In genomic region chr3R:15371833-15372232, dm6 we compare ENCODE assay signal across 1 fruit fly cellular context.
TF ChIP-seq lines count a peak whose summit lies in the region.

Gene Ccm3, plus strand, starts transcription at chr3R:15371957.
Gene CG6136, minus strand, starts transcription at chr3R:15372212.

TF ChIP-seq in whole organism, embryonic, 481 proteins besides CTCF, POLR2A, EP300 and RAD21 (continued from another document and continues in another):
- no peak for TF ChIP-seq twi (tag; optimal IDR thresholded peaks at IDR 0.05; lab: Kevin White, UChicago)
- TF ChIP-seq zfh1 (GFP tag; IDR thresholded peaks at IDR 0.05; lab: Robert Waterston, UW): peak; percentile 70; the same call in 2 of the 3 replicates
- no peak for TF ChIP-seq CG12299 (tag; optimal IDR thresholded peaks at IDR 0.05; lab: Kevin White, UChicago)
- no peak for TF ChIP-seq GATAe (GFP tag; conservative IDR thresholded peaks at IDR 0.05; lab: Robert Waterston, UW)
- TF ChIP-seq CG10959 (GFP tag; IDR thresholded peaks at IDR 0.05; lab: Robert Waterston, UW): 0 out of 2 replicates have a peak, but pooled peaks have one; percentile 29
- TF ChIP-seq klu (GFP tag; IDR thresholded peaks at IDR 0.05; lab: Robert Waterston, UW): no peak
- TF ChIP-seq CG15073 (GFP tag; optimal IDR thresholded peaks at IDR 0.05; lab: Kevin White, UChicago): no peak
- TF ChIP-seq CG4404 (GFP tag; IDR thresholded peaks at IDR 0.05; lab: Robert Waterston, UW): peak; percentile 25; the same call in 1 of the 2 replicates
- TF ChIP-seq Oli (tag; optimal IDR thresholded peaks at IDR 0.05; lab: Kevin White, UChicago): no peak
- TF ChIP-seq sd (tag; optimal IDR thresholded peaks at IDR 0.05; lab: Kevin White, UChicago): no peak
- TF ChIP-seq corto (GFP tag; optimal IDR thresholded peaks at IDR 0.05; lab: Kevin White, UChicago): no peak
- no peak for TF ChIP-seq CG31365 (tag; optimal IDR thresholded peaks at IDR 0.05; lab: Kevin White, UChicago)
- no peak for TF ChIP-seq CG6254 (GFP tag; optimal IDR thresholded peaks at IDR 0.05; lab: Kevin White, UChicago)
- peak; percentile 86 for TF ChIP-seq pzg (GFP tag; optimal IDR thresholded peaks at IDR 0.05; lab: Kevin White, UChicago)
- peak; percentile 43 for TF ChIP-seq Xbp1 (GFP tag; optimal IDR thresholded peaks at IDR 0.05; lab: Kevin White, UChicago)
- TF ChIP-seq Gsc (GFP tag; IDR thresholded peaks at IDR 0.05; lab: Robert Waterston, UW): no peak
- peak; percentile 35 for TF ChIP-seq NC2β (GFP tag; optimal IDR thresholded peaks at IDR 0.05; lab: Kevin White, UChicago)
- TF ChIP-seq tio (GFP tag; optimal IDR thresholded peaks at IDR 0.05; lab: Kevin White, UChicago): no peak
- TF ChIP-seq Aef1 (GFP tag; IDR thresholded peaks at IDR 0.05; lab: Robert Waterston, UW): no peak
- peak; percentile 62 for TF ChIP-seq CG7786 (GFP tag; optimal IDR thresholded peaks at IDR 0.05; lab: Kevin White, UChicago)
- TF ChIP-seq NFAT (GFP tag; IDR thresholded peaks at IDR 0.05; lab: Robert Waterston, UW): peak; percentile 61; the same call in 1 of the 2 replicates
- peak; percentile 21 for TF ChIP-seq CrebB (tag; optimal IDR thresholded peaks at IDR 0.05; lab: Kevin White, UChicago)
- no peak for TF ChIP-seq CG11398 (GFP tag; optimal IDR thresholded peaks at IDR 0.05; lab: Kevin White, UChicago)
- no peak for TF ChIP-seq gfzf (GFP tag; optimal IDR thresholded peaks at IDR 0.05; lab: Kevin White, UChicago)
- TF ChIP-seq yki (optimal IDR thresholded peaks at IDR 0.05; lab: Kevin White, UChicago): no peak
- no peak for TF ChIP-seq CG13123 (GFP tag; optimal IDR thresholded peaks at IDR 0.05; lab: Kevin White, UChicago)
- peak; percentile 75 for TF ChIP-seq CG10321 (GFP tag; IDR thresholded peaks at IDR 0.05; lab: Robert Waterston, UW)
- TF ChIP-seq dpn (GFP tag; optimal IDR thresholded peaks at IDR 0.05; lab: Kevin White, UChicago): peak; percentile 54 to 55
- TF ChIP-seq so (GFP tag; IDR thresholded peaks at IDR 0.05; lab: Robert Waterston, UW): no peak
- TF ChIP-seq luna (GFP tag; optimal IDR thresholded peaks at IDR 0.05; lab: Kevin White, UChicago): peak; percentile 22
- TF ChIP-seq CG7745 (tag; optimal IDR thresholded peaks at IDR 0.05; lab: Kevin White, UChicago): no peak
- peak; percentile 23; the same call in 1 of the 2 replicates for TF ChIP-seq CG10366 (GFP tag; IDR thresholded peaks at IDR 0.05; lab: Robert Waterston, UW)
- TF ChIP-seq pan (optimal IDR thresholded peaks at IDR 0.05; lab: Kevin White, UChicago): no peak
- TF ChIP-seq pan (GFP tag; optimal IDR thresholded peaks at IDR 0.05 in 1 of 2, IDR thresholded peaks at IDR 0.05 in 1 of 2): no peak
- TF ChIP-seq B-H1 (GFP tag; IDR thresholded peaks at IDR 0.05; lab: Robert Waterston, UW): no peak
- 0 out of 2 replicates have a peak, but pooled peaks have one; percentile 13 for TF ChIP-seq Atf6 (GFP tag; IDR thresholded peaks at IDR 0.05; lab: Robert Waterston, UW)
- TF ChIP-seq vfl (GFP tag; optimal IDR thresholded peaks at IDR 0.05; lab: Kevin White, UChicago): peak; percentile 36
- TF ChIP-seq Hmx (GFP tag; optimal IDR thresholded peaks at IDR 0.05; lab: Kevin White, UChicago): no peak
- no peak for TF ChIP-seq kay (GFP tag; optimal IDR thresholded peaks at IDR 0.05; lab: Kevin White, UChicago)
- no peak for TF ChIP-seq pum (GFP tag; optimal IDR thresholded peaks at IDR 0.05; lab: Kevin White, UChicago)
- no peak for TF ChIP-seq kah (GFP tag; optimal IDR thresholded peaks at IDR 0.05; lab: Kevin White, UChicago)
- TF ChIP-seq gsb-n (tag; optimal IDR thresholded peaks at IDR 0.05; lab: Kevin White, UChicago): no peak
- TF ChIP-seq scrt (GFP tag; optimal IDR thresholded peaks at IDR 0.05; lab: Kevin White, UChicago): no peak
- peak; percentile 95 for TF ChIP-seq ato (GFP tag; IDR thresholded peaks at IDR 0.05; lab: Robert Waterston, UW; ENCODE audit: partially characterized antibody)
- no peak for TF ChIP-seq dmrt99B (tag; optimal IDR thresholded peaks at IDR 0.05; lab: Kevin White, UChicago)
- peak; percentile 1 for TF ChIP-seq nom (GFP tag; optimal IDR thresholded peaks at IDR 0.05; lab: Kevin White, UChicago)
- TF ChIP-seq BEAF-32 (GFP tag; optimal IDR thresholded peaks at IDR 0.05; lab: Kevin White, UChicago): peak; percentile 89
- TF ChIP-seq dysf (GFP tag; IDR thresholded peaks at IDR 0.05; lab: Robert Waterston, UW): peak; percentile 43; the same call in 2 of the 3 replicates
- TF ChIP-seq Ets97D (GFP tag; optimal IDR thresholded peaks at IDR 0.05; lab: Kevin White, UChicago): peak; percentile 76
- TF ChIP-seq Sox100B (GFP tag; optimal IDR thresholded peaks at IDR 0.05; lab: Kevin White, UChicago): no peak
- TF ChIP-seq CG15011 (GFP tag; optimal IDR thresholded peaks at IDR 0.05; lab: Kevin White, UChicago): no peak
- no peak for TF ChIP-seq CG31441 (GFP tag; IDR thresholded peaks at IDR 0.05; lab: Robert Waterston, UW)
- no peak for TF ChIP-seq CG7372 (GFP tag; IDR thresholded peaks at IDR 0.05; lab: Robert Waterston, UW)
- no peak for TF ChIP-seq Oaz (GFP tag; IDR thresholded peaks at IDR 0.05; lab: Robert Waterston, UW)
- no peak for TF ChIP-seq CG8290 (GFP tag; optimal IDR thresholded peaks at IDR 0.05; lab: Kevin White, UChicago)
- TF ChIP-seq CG8290 (tag; optimal IDR thresholded peaks at IDR 0.05; lab: Kevin White, UChicago): peak in 1 of 2 experiments; percentile 69
- no peak for TF ChIP-seq CG7357 (GFP tag; IDR thresholded peaks at IDR 0.05; lab: Robert Waterston, UW)
- no peak for TF ChIP-seq ro (GFP tag; IDR thresholded peaks at IDR 0.05; lab: Robert Waterston, UW)
- no peak for TF ChIP-seq rib (GFP tag; IDR thresholded peaks at IDR 0.05; lab: Robert Waterston, UW)
- TF ChIP-seq wor (GFP tag; IDR thresholded peaks at IDR 0.05; lab: Robert Waterston, UW): no peak
- 0 out of 2 replicates have a peak, but pooled peaks have one; percentile 10 for TF ChIP-seq CG6272 (GFP tag; IDR thresholded peaks at IDR 0.05; lab: Robert Waterston, UW)
- TF ChIP-seq CG4360 (GFP tag; IDR thresholded peaks at IDR 0.05; lab: Robert Waterston, UW): no peak
- TF ChIP-seq dimm (GFP tag; IDR thresholded peaks at IDR 0.05; lab: Robert Waterston, UW): no peak
- TF ChIP-seq CG5953 (GFP tag; IDR thresholded peaks at IDR 0.05; lab: Robert Waterston, UW): no peak
- TF ChIP-seq CG2202 (tag; optimal IDR thresholded peaks at IDR 0.05; lab: Kevin White, UChicago): no peak
- peak; percentile 5 for TF ChIP-seq gcm2 (GFP tag; optimal IDR thresholded peaks at IDR 0.05; lab: Kevin White, UChicago)
- TF ChIP-seq sens-2 (GFP tag; IDR thresholded peaks at IDR 0.05; lab: Robert Waterston, UW): no peak
- no peak for TF ChIP-seq peb (GFP tag; IDR thresholded peaks at IDR 0.05; lab: Robert Waterston, UW)
- no peak for TF ChIP-seq chif (GFP tag; optimal IDR thresholded peaks at IDR 0.05; lab: Kevin White, UChicago)
- TF ChIP-seq Meics (GFP tag; optimal IDR thresholded peaks at IDR 0.05; lab: Kevin White, UChicago): peak; percentile 45
- no peak for TF ChIP-seq CG6854 (GFP tag; optimal IDR thresholded peaks at IDR 0.05; lab: Kevin White, UChicago)
- TF ChIP-seq CG8089 (GFP tag; optimal IDR thresholded peaks at IDR 0.05; lab: Kevin White, UChicago): no peak
- TF ChIP-seq jing (GFP tag; optimal IDR thresholded peaks at IDR 0.05; lab: Kevin White, UChicago): no peak
- TF ChIP-seq HLH4C (GFP tag; IDR thresholded peaks at IDR 0.05; lab: Robert Waterston, UW; ENCODE audit: partially characterized antibody): peak; percentile 91
- no peak for TF ChIP-seq stc (GFP tag; IDR thresholded peaks at IDR 0.05; lab: Robert Waterston, UW)
- TF ChIP-seq chm (GFP tag; IDR thresholded peaks at IDR 0.05; lab: Robert Waterston, UW): peak; percentile 54; the same call in 1 of the 2 replicates
- TF ChIP-seq CG10654 (GFP tag; optimal IDR thresholded peaks at IDR 0.05; lab: Kevin White, UChicago): peak; percentile 21
- TF ChIP-seq Dref (GFP tag; IDR thresholded peaks at IDR 0.05; lab: Robert Waterston, UW): peak; percentile 97
- peak; percentile 58 for TF ChIP-seq sug (tag; optimal IDR thresholded peaks at IDR 0.05; lab: Kevin White, UChicago)
- TF ChIP-seq CG14050 (GFP tag; IDR thresholded peaks at IDR 0.05; lab: Robert Waterston, UW): no peak
- no peak for TF ChIP-seq Mad (GFP tag; optimal IDR thresholded peaks at IDR 0.05; lab: Kevin White, UChicago)
- peak; percentile 16 for TF ChIP-seq CG12391 (tag; optimal IDR thresholded peaks at IDR 0.05; lab: Kevin White, UChicago)
- TF ChIP-seq cas (GFP tag; IDR thresholded peaks at IDR 0.05; lab: Robert Waterston, UW): no peak
- peak; percentile 86 for TF ChIP-seq hb (GFP tag; IDR thresholded peaks at IDR 0.05; lab: Robert Waterston, UW; ENCODE audit: partially characterized antibody)
- TF ChIP-seq CG12659 (GFP tag; optimal IDR thresholded peaks at IDR 0.05; lab: Kevin White, UChicago): peak; percentile 69
- TF ChIP-seq CG2712 (tag; optimal IDR thresholded peaks at IDR 0.05; lab: Kevin White, UChicago): peak; percentile 27
- no peak for TF ChIP-seq CG5245 (GFP tag; optimal IDR thresholded peaks at IDR 0.05; lab: Kevin White, UChicago)
- peak; percentile 52 for TF ChIP-seq lilli (GFP tag; optimal IDR thresholded peaks at IDR 0.05; lab: Kevin White, UChicago)
- no peak for TF ChIP-seq CG4707 (GFP tag; optimal IDR thresholded peaks at IDR 0.05; lab: Kevin White, UChicago)
- peak; percentile 62 for TF ChIP-seq CG3995 (GFP tag; optimal IDR thresholded peaks at IDR 0.05; lab: Kevin White, UChicago)
- TF ChIP-seq CG18476 (GFP tag; optimal IDR thresholded peaks at IDR 0.05; lab: Kevin White, UChicago): no peak
- peak; percentile 42 for TF ChIP-seq Bteb2 (GFP tag; optimal IDR thresholded peaks at IDR 0.05; lab: Kevin White, UChicago)
- no peak for TF ChIP-seq C15 (GFP tag; IDR thresholded peaks at IDR 0.05; lab: Robert Waterston, UW)
- peak; percentile 54 for TF ChIP-seq grau (tag; optimal IDR thresholded peaks at IDR 0.05; lab: Kevin White, UChicago)
- no peak for TF ChIP-seq pros (GFP tag; optimal IDR thresholded peaks at IDR 0.05; lab: Kevin White, UChicago)
- no peak for TF ChIP-seq CG9215 (GFP tag; IDR thresholded peaks at IDR 0.05; lab: Robert Waterston, UW)
- TF ChIP-seq CG16815 (GFP tag; optimal IDR thresholded peaks at IDR 0.05; lab: Kevin White, UChicago): no peak
- TF ChIP-seq MESR4 (GFP tag; optimal IDR thresholded peaks at IDR 0.05; lab: Kevin White, UChicago): peak; percentile 86
- no peak for TF ChIP-seq CG10565 (GFP tag; optimal IDR thresholded peaks at IDR 0.05; lab: Kevin White, UChicago)
- peak; percentile 37 for TF ChIP-seq pho (GFP tag; optimal IDR thresholded peaks at IDR 0.05; lab: Kevin White, UChicago)
- peak; percentile 95 for TF ChIP-seq amos (GFP tag; IDR thresholded peaks at IDR 0.05; lab: Robert Waterston, UW; ENCODE audit: partially characterized antibody)
- TF ChIP-seq Taf1 (GFP tag; IDR thresholded peaks at IDR 0.05; lab: Robert Waterston, UW): 0 out of 2 replicates have a peak, but pooled peaks have one; percentile 8
- peak; percentile 70 for TF ChIP-seq CG34376 (GFP tag; optimal IDR thresholded peaks at IDR 0.05; lab: Kevin White, UChicago)
- TF ChIP-seq Camta (GFP tag; optimal IDR thresholded peaks at IDR 0.05; lab: Kevin White, UChicago): no peak
- no peak for TF ChIP-seq sim (GFP tag; IDR thresholded peaks at IDR 0.05; lab: Robert Waterston, UW)
- TF ChIP-seq D19B (GFP tag; optimal IDR thresholded peaks at IDR 0.05; lab: Kevin White, UChicago): no peak
- no peak for TF ChIP-seq bowl (GFP tag; IDR thresholded peaks at IDR 0.05; lab: Robert Waterston, UW)
- no peak for TF ChIP-seq az2 (GFP tag; optimal IDR thresholded peaks at IDR 0.05; lab: Kevin White, UChicago)
- TF ChIP-seq bab2 (GFP tag; optimal IDR thresholded peaks at IDR 0.05; lab: Kevin White, UChicago): peak; percentile 34
- TF ChIP-seq CG11504 (tag; optimal IDR thresholded peaks at IDR 0.05; lab: Kevin White, UChicago): no peak
- no peak for TF ChIP-seq CG18011 (GFP tag; optimal IDR thresholded peaks at IDR 0.05; lab: Kevin White, UChicago)
- TF ChIP-seq CG8478 (optimal IDR thresholded peaks at IDR 0.05; lab: Kevin White, UChicago): no peak
- no peak for TF ChIP-seq Hey (tag; optimal IDR thresholded peaks at IDR 0.05; lab: Kevin White, UChicago)
- TF ChIP-seq CG8924 (tag; optimal IDR thresholded peaks at IDR 0.05; lab: Kevin White, UChicago): peak; percentile 57
- no peak for TF ChIP-seq jigr1 (GFP tag; IDR thresholded peaks at IDR 0.05; lab: Robert Waterston, UW)
- no peak for TF ChIP-seq Doc2 (GFP tag; IDR thresholded peaks at IDR 0.05; lab: Robert Waterston, UW)
- no peak for TF ChIP-seq run (tag; optimal IDR thresholded peaks at IDR 0.05; lab: Kevin White, UChicago)
- TF ChIP-seq CG34224 (GFP tag; IDR thresholded peaks at IDR 0.05; lab: Robert Waterston, UW; ENCODE audit: partially characterized antibody): peak; percentile 92
- peak; percentile 13 for TF ChIP-seq odd (GFP tag; optimal IDR thresholded peaks at IDR 0.05; lab: Kevin White, UChicago)
- TF ChIP-seq Dad (GFP tag; optimal IDR thresholded peaks at IDR 0.05; lab: Kevin White, UChicago): peak; percentile 20
- TF ChIP-seq her (GFP tag; optimal IDR thresholded peaks at IDR 0.05; lab: Kevin White, UChicago): peak; percentile 35
- TF ChIP-seq NK7.1 (GFP tag; optimal IDR thresholded peaks at IDR 0.05; lab: Kevin White, UChicago): no peak
- TF ChIP-seq eyg (GFP tag; optimal IDR thresholded peaks at IDR 0.05; lab: Kevin White, UChicago): peak; percentile 31
- no peak for TF ChIP-seq zf30C (GFP tag; optimal IDR thresholded peaks at IDR 0.05; lab: Kevin White, UChicago)
- TF ChIP-seq inv (GFP tag; IDR thresholded peaks at IDR 0.05; lab: Robert Waterston, UW; ENCODE audit: partially characterized antibody): peak; percentile 81
- TF ChIP-seq schlank (tag; optimal IDR thresholded peaks at IDR 0.05; lab: Kevin White, UChicago): no peak
- TF ChIP-seq Ravus (GFP tag; IDR thresholded peaks at IDR 0.05; lab: Robert Waterston, UW): no peak
- TF ChIP-seq zfh2 (GFP tag; optimal IDR thresholded peaks at IDR 0.05; lab: Kevin White, UChicago): peak; percentile 48
- no peak for TF ChIP-seq CG12219 (GFP tag; optimal IDR thresholded peaks at IDR 0.05; lab: Kevin White, UChicago)
- TF ChIP-seq slp2 (GFP tag; optimal IDR thresholded peaks at IDR 0.05; lab: Kevin White, UChicago): no peak
- TF ChIP-seq jumu (GFP tag; optimal IDR thresholded peaks at IDR 0.05; lab: Kevin White, UChicago): peak; percentile 2
- TF ChIP-seq exex (tag; optimal IDR thresholded peaks at IDR 0.05; lab: Kevin White, UChicago): peak; percentile 43
- no peak for TF ChIP-seq Bdp1 (GFP tag; optimal IDR thresholded peaks at IDR 0.05; lab: Kevin White, UChicago)
- peak; percentile 25 for TF ChIP-seq phol (tag; optimal IDR thresholded peaks at IDR 0.05; lab: Kevin White, UChicago)
- no peak for TF ChIP-seq CG3838 (GFP tag; optimal IDR thresholded peaks at IDR 0.05; lab: Kevin White, UChicago)
